Fruit fly (Drosophila melanogaster) whole organism, prepupa: ENCODE data around the gene CG31064.
A peak's percentile ranks its signal among the peaks of the same experiment; 100 is the strongest.

Source experiments
- Blimp-1 ChIP-seq: fragments of 200-800 bp; sonication (Bioruptor generic); optimal IDR thresholded peaks from 3 replicates; lab custom pipeline; 2017; ENCODE audit warnings: missing biosample characterization, missing genetic modification characterization, mild to moderate bottlenecking, moderate library complexity, missing genetic modification reagents
- CG10631 ChIP-seq: fragments of 200-800 bp; sonication (Bioruptor generic); optimal IDR thresholded peaks from 2 replicates; lab custom pipeline; 2016; ENCODE audit warnings: missing biosample characterization, missing genetic modification characterization
- CG10669 ChIP-seq: fragments of 200-800 bp; sonication (Bioruptor generic); optimal IDR thresholded peaks from 3 replicates; lab custom pipeline; 2018; ENCODE audit warnings: missing biosample characterization, mild to moderate bottlenecking, missing genetic modification characterization, moderate library complexity
- CG11294 ChIP-seq: fragments of 200-800 bp; sonication (Bioruptor generic); IDR thresholded peaks from 2 replicates; pipeline ENCODE4 v1.3.6; 2022; ENCODE audit warnings: missing biosample characterization, missing genetic modification characterization
- CG11762 ChIP-seq: fragments of 200-800 bp; sonication (Bioruptor generic); optimal IDR thresholded peaks from 3 replicates; lab custom pipeline; 2016; ENCODE audit warnings: missing biosample characterization, missing genetic modification characterization; ENCODE audit not compliant: insufficient read depth
- CG11902 ChIP-seq: fragments of 200-800 bp; sonication (Bioruptor generic); optimal IDR thresholded peaks from 3 replicates; lab custom pipeline; 2016; ENCODE audit warnings: missing biosample characterization, missing genetic modification characterization
- CG15336 ChIP-seq: fragments of 200-800 bp; sonication (Bioruptor generic); IDR thresholded peaks from 2 replicates; pipeline ENCODE4 v1.3.6; 2022; ENCODE audit warnings: missing biosample characterization, missing genetic modification characterization
- CG1621 ChIP-seq: fragments of 200-800 bp; sonication (Bioruptor generic); optimal IDR thresholded peaks from 3 replicates; lab custom pipeline; 2018; ENCODE audit warnings: missing biosample characterization, mild to moderate bottlenecking, missing genetic modification characterization
- CG3032 ChIP-seq: fragments of 200-800 bp; optimal IDR thresholded peaks from 2 replicates; lab custom pipeline; 2019; ENCODE audit warnings: missing biosample characterization, mild to moderate bottlenecking, missing genetic modification characterization, moderate library complexity
- CG31627 ChIP-seq: fragments of 200-800 bp; sonication (Bioruptor generic); optimal IDR thresholded peaks from 3 replicates; lab custom pipeline; 2016; ENCODE audit warnings: missing biosample characterization, missing genetic modification characterization
- CG32006 ChIP-seq: fragments of 200-800 bp; sonication (Bioruptor generic); optimal IDR thresholded peaks from 3 replicates; lab custom pipeline; 2017; ENCODE audit warnings: missing biosample characterization, mild to moderate bottlenecking, missing genetic modification characterization
- CG34406 ChIP-seq: fragments of 200-800 bp; sonication (Bioruptor generic); optimal IDR thresholded peaks from 3 replicates; lab custom pipeline; 2016; ENCODE audit warnings: missing biosample characterization, missing genetic modification characterization
- CG4318 ChIP-seq: fragments of 200-800 bp; sonication (Bioruptor generic); optimal IDR thresholded peaks from 3 replicates; lab custom pipeline; 2017; ENCODE audit warnings: missing biosample characterization, mild to moderate bottlenecking, missing genetic modification characterization
- CG6163 ChIP-seq: fragments of 200-800 bp; sonication (Bioruptor generic); IDR thresholded peaks from 3 replicates; pipeline ENCODE4 v1.3.6; 2022; ENCODE audit warnings: missing biosample characterization, missing genetic modification characterization
- CG6808 ChIP-seq: fragments of 200-800 bp; sonication (Bioruptor generic); optimal IDR thresholded peaks from 3 replicates; lab custom pipeline; 2017; ENCODE audit warnings: missing biosample characterization, missing genetic modification characterization, mild to moderate bottlenecking, moderate library complexity, missing genetic modification reagents
- CG6854 ChIP-seq: fragments of 200-800 bp; sonication (Bioruptor generic); optimal IDR thresholded peaks from 2 replicates; lab custom pipeline; 2017; ENCODE audit warnings: missing biosample characterization, mild to moderate bottlenecking, missing genetic modification characterization
- CG7368 ChIP-seq: fragments of 200-800 bp; sonication (Bioruptor generic); optimal IDR thresholded peaks from 3 replicates; lab custom pipeline; 2016; ENCODE audit warnings: missing biosample characterization, missing genetic modification characterization
- CG8119 ChIP-seq: fragments of 200-800 bp; sonication (Bioruptor generic); IDR thresholded peaks from 3 replicates; pipeline ENCODE4 v1.3.6; 2022; ENCODE audit warnings: missing biosample characterization, missing genetic modification characterization
- CG8319 ChIP-seq: fragments of 200-800 bp; sonication (Bioruptor generic); optimal IDR thresholded peaks from 3 replicates; lab custom pipeline; 2016; ENCODE audit warnings: missing biosample characterization, missing genetic modification characterization
- CG8632 ChIP-seq: fragments of 200-800 bp; sonication (Bioruptor generic); optimal IDR thresholded peaks from 3 replicates; lab custom pipeline; 2016; ENCODE audit warnings: missing biosample characterization, missing genetic modification characterization
- CG9139 ChIP-seq: fragments of 200-800 bp; sonication (Bioruptor generic); optimal IDR thresholded peaks from 3 replicates; lab custom pipeline; 2017; ENCODE audit warnings: missing biosample characterization, mild to moderate bottlenecking, missing genetic modification characterization
- Eip75B ChIP-seq: fragments of 200-800 bp; sonication (Bioruptor generic); optimal IDR thresholded peaks from 3 replicates; lab custom pipeline; 2016; ENCODE audit warnings: missing biosample characterization, missing genetic modification characterization
- Eip78C ChIP-seq: fragments of 200-800 bp; sonication (Bioruptor generic); peaks from one replicate; lab custom pipeline; 2016; ENCODE audit warnings: missing biosample characterization, missing genetic modification characterization
- Eip93F ChIP-seq: fragments of 200-800 bp; sonication (Bioruptor generic); optimal IDR thresholded peaks from 2 replicates; lab custom pipeline; 2016; ENCODE audit warnings: missing biosample characterization, mild to moderate bottlenecking, missing genetic modification characterization
- Ets21C ChIP-seq: fragments of 200-800 bp; sonication (Bioruptor generic); optimal IDR thresholded peaks from 3 replicates; lab custom pipeline; 2016; ENCODE audit warnings: missing biosample characterization, missing genetic modification characterization
- Ets96B ChIP-seq: fragments of 200-800 bp; optimal IDR thresholded peaks from 2 replicates; lab custom pipeline; 2019; ENCODE audit warnings: missing biosample characterization, mild to moderate bottlenecking, missing genetic modification characterization, moderate library complexity
- Gug ChIP-seq: fragments of 200-800 bp; sonication (Bioruptor generic); IDR thresholded peaks from 2 replicates; pipeline ENCODE4 v1.3.6; 2022; ENCODE audit warnings: missing biosample characterization, missing genetic modification characterization
- Hr39 ChIP-seq: fragments of 200-800 bp; sonication (Bioruptor generic); optimal IDR thresholded peaks from 2 replicates; lab custom pipeline; 2016; ENCODE audit warnings: missing biosample characterization, missing genetic modification characterization
- Hr4 ChIP-seq: fragments of 200-800 bp; sonication (Bioruptor generic); optimal IDR thresholded peaks from 3 replicates; lab custom pipeline; 2016; ENCODE audit warnings: missing biosample characterization, missing genetic modification characterization
- Lpt ChIP-seq: fragments of 200-800 bp; sonication (Bioruptor generic); optimal IDR thresholded peaks from 3 replicates; lab custom pipeline; 2016; ENCODE audit warnings: missing biosample characterization, missing genetic modification characterization
- Met ChIP-seq: fragments of 200-800 bp; sonication (Bioruptor generic); optimal IDR thresholded peaks from 3 replicates; lab custom pipeline; 2016; ENCODE audit warnings: missing biosample characterization, missing genetic modification characterization
- OdsH ChIP-seq: fragments of 200-800 bp; sonication (Bioruptor generic); optimal IDR thresholded peaks from 3 replicates; lab custom pipeline; 2016; ENCODE audit warnings: missing biosample characterization, missing genetic modification characterization
- Smox ChIP-seq: fragments of 200-800 bp; sonication (Bioruptor generic); optimal IDR thresholded peaks from 3 replicates; lab custom pipeline; 2016; ENCODE audit warnings: missing biosample characterization, missing genetic modification characterization
- Sox102F ChIP-seq: fragments of 200-800 bp; sonication (Bioruptor generic); optimal IDR thresholded peaks from 2 replicates; lab custom pipeline; 2016; ENCODE audit warnings: missing biosample characterization, mild to moderate bottlenecking, missing genetic modification characterization
- Sox14 ChIP-seq: fragments of 200-800 bp; sonication (Bioruptor generic); optimal IDR thresholded peaks from 3 replicates; lab custom pipeline; 2016; ENCODE audit warnings: missing biosample characterization, missing genetic modification characterization
- Sox15 ChIP-seq: fragments of 200-800 bp; sonication (Bioruptor generic); optimal IDR thresholded peaks from 3 replicates; lab custom pipeline; 2016; ENCODE audit warnings: missing biosample characterization, missing genetic modification characterization
- achi ChIP-seq: fragments of 200-800 bp; sonication (Bioruptor generic); optimal IDR thresholded peaks from 3 replicates; lab custom pipeline; 2016; ENCODE audit warnings: missing biosample characterization, missing genetic modification characterization
- acj6 ChIP-seq: fragments of 200-800 bp; sonication (Bioruptor generic); optimal IDR thresholded peaks from 3 replicates; lab custom pipeline; 2016; ENCODE audit warnings: missing biosample characterization, missing genetic modification characterization
- cyc ChIP-seq: fragments of 200-800 bp; sonication (Bioruptor generic); optimal IDR thresholded peaks from 3 replicates; lab custom pipeline; 2016; ENCODE audit warnings: missing biosample characterization, missing genetic modification characterization
- dac ChIP-seq: fragments of 200-800 bp; sonication (Bioruptor generic); optimal IDR thresholded peaks from 2 replicates; lab custom pipeline; 2017; ENCODE audit warnings: missing biosample characterization, mild to moderate bottlenecking, missing genetic modification characterization
- dsx ChIP-seq: fragments of 200-800 bp; optimal IDR thresholded peaks from 3 replicates; lab custom pipeline; 2019; ENCODE audit warnings: missing biosample characterization, mild to moderate bottlenecking, missing genetic modification characterization, moderate library complexity; ENCODE audit not compliant: poor library complexity, severe bottlenecking
- eg ChIP-seq: fragments of 200-800 bp; sonication (Bioruptor generic); IDR thresholded peaks from 3 replicates; pipeline ENCODE4 v1.3.6; 2022; ENCODE audit warnings: missing biosample characterization, missing genetic modification characterization
- fd59A ChIP-seq: fragments of 200-800 bp; sonication (Bioruptor generic); optimal IDR thresholded peaks from 2 replicates; lab custom pipeline; 2017; ENCODE audit warnings: missing biosample characterization, mild to moderate bottlenecking, missing genetic modification characterization, missing genetic modification reagents
- fd85E ChIP-seq: fragments of 200-800 bp; sonication (Bioruptor generic); optimal IDR thresholded peaks from 3 replicates; lab custom pipeline; 2016; ENCODE audit warnings: missing biosample characterization, missing genetic modification characterization
- fkh ChIP-seq: fragments of 200-800 bp; sonication (Bioruptor generic); optimal IDR thresholded peaks from 3 replicates; lab custom pipeline; 2017; ENCODE audit warnings: missing biosample characterization, mild to moderate bottlenecking, missing genetic modification characterization, moderate library complexity
- lz ChIP-seq: fragments of 200-800 bp; sonication (Bioruptor generic); optimal IDR thresholded peaks from 3 replicates; lab custom pipeline; 2016; ENCODE audit warnings: missing biosample characterization, missing genetic modification characterization
- pdm3 ChIP-seq: fragments of 200-800 bp; sonication (Bioruptor generic); optimal IDR thresholded peaks from 3 replicates; lab custom pipeline; 2016; ENCODE audit warnings: missing biosample characterization, missing genetic modification characterization
- salr ChIP-seq, 2 experiments: fragments of 200-800 bp; sonication (Bioruptor generic); optimal IDR thresholded peaks; 3 replicates each; lab custom pipeline; 2016 to 2018; ENCODE audit warnings: missing biosample characterization in 2 of 2, missing genetic modification characterization in 2 of 2, mild to moderate bottlenecking in 1 of 2
- ss ChIP-seq, 2 experiments: fragments of 200-800 bp; sonication (Bioruptor generic); optimal IDR thresholded peaks; 2 replicates in 1 of 2; 3 replicates in 1 of 2; lab custom pipeline; 2017 to 2018; ENCODE audit warnings: mild to moderate bottlenecking in 2 of 2, missing biosample characterization in 2 of 2, missing genetic modification characterization in 2 of 2, moderate library complexity in 1 of 2
- svp ChIP-seq: fragments of 200-800 bp; sonication (Bioruptor generic); peaks from one replicate; lab custom pipeline; 2016; ENCODE audit warnings: missing biosample characterization, missing genetic modification characterization
- topi ChIP-seq: fragments of 200-800 bp; sonication (Bioruptor generic); optimal IDR thresholded peaks from 3 replicates; lab custom pipeline; 2016; ENCODE audit warnings: missing biosample characterization, missing genetic modification characterization
- vri ChIP-seq: fragments of 200-800 bp; sonication (Bioruptor generic); optimal IDR thresholded peaks from 3 replicates; lab custom pipeline; 2016; ENCODE audit warnings: missing biosample characterization, mild to moderate bottlenecking, missing genetic modification characterization

CG31064 gene

dm6 chr3R:27224727-27225126, 14.2 kb downstream of the CG31064 start:
- TF ChIP-seq CG3032 (tag; lab: Kevin White, UChicago), result peak; percentile 72
- TF ChIP-seq Sox15 (GFP tag; lab: Kevin White, UChicago), result peak; percentile 33
- peak; percentile 76 for TF ChIP-seq eg (GFP tag; lab: Robert Waterston, UW)
- peak; percentile 55 for TF ChIP-seq Hr4 (GFP tag; lab: Kevin White, UChicago)
- peak; percentile 65 for TF ChIP-seq CG10631 (GFP tag; lab: Kevin White, UChicago)
- TF ChIP-seq Ets21C (GFP tag; lab: Kevin White, UChicago), result peak; percentile 28
- TF ChIP-seq vri, result no peak
- TF ChIP-seq CG8119 (GFP tag; lab: Robert Waterston, UW), result no peak
- peak; percentile 51 for TF ChIP-seq fd59A (GFP tag; lab: Kevin White, UChicago)
- peak; percentile 56 for TF ChIP-seq Smox (GFP tag; lab: Kevin White, UChicago)
- peak; percentile 47 for TF ChIP-seq CG8632
- peak; percentile 87 for TF ChIP-seq CG6163 (GFP tag; lab: Robert Waterston, UW)
- TF ChIP-seq fd85E, result no peak
- TF ChIP-seq CG1621 (tag; lab: Kevin White, UChicago), result peak; percentile 60
- TF ChIP-seq dsx (GFP tag; lab: Kevin White, UChicago), result peak; percentile 68
- TF ChIP-seq CG11762 (GFP tag; lab: Kevin White, UChicago), result peak; percentile 29
- TF ChIP-seq Sox102F, result peak; percentile 53
- peak; percentile 70 for TF ChIP-seq CG15336 (GFP tag; lab: Robert Waterston, UW)
- peak; percentile 73 for TF ChIP-seq achi (GFP tag; lab: Kevin White, UChicago)
- peak; percentile 64 for TF ChIP-seq cyc (GFP tag; lab: Kevin White, UChicago)
- TF ChIP-seq topi (GFP tag; lab: Kevin White, UChicago), result peak; percentile 69
- peak; percentile 44 for TF ChIP-seq Hr39 (GFP tag; lab: Kevin White, UChicago)
- TF ChIP-seq Met, result peak; percentile 71
- no peak for TF ChIP-seq CG6854 (GFP tag; lab: Kevin White, UChicago)
- TF ChIP-seq Gug (GFP tag; lab: Robert Waterston, UW), result 0 out of 2 replicates have a peak, but pooled peaks have one; percentile 36
- no peak for TF ChIP-seq fkh (GFP tag; lab: Kevin White, UChicago)
- TF ChIP-seq Ets96B (tag; lab: Kevin White, UChicago), result peak; percentile 69
- peak; percentile 58 for TF ChIP-seq CG6808 (GFP tag; lab: Kevin White, UChicago)
- TF ChIP-seq ss (GFP tag; optimal IDR thresholded peaks at IDR 0.05; lab: Kevin White, UChicago), result peak; percentile 37 to 69
- peak; percentile 66 for TF ChIP-seq CG11902 (GFP tag; lab: Kevin White, UChicago)
- peak; percentile 61 for TF ChIP-seq CG31627 (GFP tag; lab: Kevin White, UChicago)
- TF ChIP-seq acj6, result peak; percentile 66
- peak; percentile 70 for TF ChIP-seq Eip75B
- TF ChIP-seq svp (GFP tag; lab: Kevin White, UChicago), result peak; percentile 83
- peak; percentile 58 for TF ChIP-seq CG8319 (GFP tag; lab: Kevin White, UChicago)
- no peak for TF ChIP-seq CG11294
- no peak for TF ChIP-seq Eip93F (GFP tag; lab: Kevin White, UChicago)
- TF ChIP-seq CG10669 (GFP tag; lab: Kevin White, UChicago), result peak; percentile 70
- TF ChIP-seq CG34406 (GFP tag; lab: Kevin White, UChicago), result peak; percentile 50
- peak; percentile 43 for TF ChIP-seq Lpt (GFP tag; lab: Kevin White, UChicago)
- TF ChIP-seq OdsH (GFP tag; lab: Kevin White, UChicago), result peak; percentile 64
- peak; percentile 92 for TF ChIP-seq Eip78C (GFP tag; lab: Kevin White, UChicago)
- peak; percentile 61 for TF ChIP-seq pdm3 (GFP tag; lab: Kevin White, UChicago)
- peak; percentile 59 for TF ChIP-seq lz (GFP tag; lab: Kevin White, UChicago)
- TF ChIP-seq Sox14, result peak; percentile 59
- peak; percentile 65 for TF ChIP-seq CG32006 (GFP tag; lab: Kevin White, UChicago)
- TF ChIP-seq CG4318, result no peak
- no peak for TF ChIP-seq CG9139 (GFP tag; lab: Kevin White, UChicago)
- TF ChIP-seq dac, result no peak
- peak; percentile 42 to 46 for TF ChIP-seq salr (GFP tag; optimal IDR thresholded peaks at IDR 0.05; lab: Kevin White, UChicago)
- no peak for TF ChIP-seq Blimp-1 (GFP tag; lab: Kevin White, UChicago)
- TF ChIP-seq CG7368 (GFP tag; lab: Kevin White, UChicago), result peak; percentile 62
